Worm (Caenorhabditis elegans) whole organism, L4/young adult: Measurements from ENCODE around the gene K12D12.4.

Experiments
- W03F9.2 ChIP-seq: fragments of 150-350 bp; optimal IDR thresholded peaks from 2 replicates; lab custom pipeline; 2014; ENCODE audit warnings: missing biosample characterization, missing genetic modification characterization
- dao-5 ChIP-seq: sonication (generic microtip); optimal IDR thresholded peaks from 2 replicates; lab custom pipeline; 2016; ENCODE audit warnings: missing genotype, missing genetic modification characterization, moderate library complexity, missing compliant biosample characterization
- him-1 ChIP-seq: sonication (generic microtip); optimal IDR thresholded peaks from 2 replicates; lab custom pipeline; 2016; ENCODE audit warnings: missing genotype, missing genetic modification reagents, missing genetic modification characterization, missing compliant biosample characterization

ce11 chrII:11893323-11893722, 27.8 kb upstream of the K12D12.4 start, which contains the start of gene ZK930.2:
- TF ChIP-seq dao-5 (tag; lab: Kevin White, UChicago): no peak
- TF ChIP-seq W03F9.2: no peak
- TF ChIP-seq him-1: no peak
